Worm (Caenorhabditis elegans): Measurements from ENCODE around the gene cmtr-1.
A peak's percentile ranks its signal among the peaks of the same experiment; 100 is the strongest.

The cmtr-1 gene

DNA sequence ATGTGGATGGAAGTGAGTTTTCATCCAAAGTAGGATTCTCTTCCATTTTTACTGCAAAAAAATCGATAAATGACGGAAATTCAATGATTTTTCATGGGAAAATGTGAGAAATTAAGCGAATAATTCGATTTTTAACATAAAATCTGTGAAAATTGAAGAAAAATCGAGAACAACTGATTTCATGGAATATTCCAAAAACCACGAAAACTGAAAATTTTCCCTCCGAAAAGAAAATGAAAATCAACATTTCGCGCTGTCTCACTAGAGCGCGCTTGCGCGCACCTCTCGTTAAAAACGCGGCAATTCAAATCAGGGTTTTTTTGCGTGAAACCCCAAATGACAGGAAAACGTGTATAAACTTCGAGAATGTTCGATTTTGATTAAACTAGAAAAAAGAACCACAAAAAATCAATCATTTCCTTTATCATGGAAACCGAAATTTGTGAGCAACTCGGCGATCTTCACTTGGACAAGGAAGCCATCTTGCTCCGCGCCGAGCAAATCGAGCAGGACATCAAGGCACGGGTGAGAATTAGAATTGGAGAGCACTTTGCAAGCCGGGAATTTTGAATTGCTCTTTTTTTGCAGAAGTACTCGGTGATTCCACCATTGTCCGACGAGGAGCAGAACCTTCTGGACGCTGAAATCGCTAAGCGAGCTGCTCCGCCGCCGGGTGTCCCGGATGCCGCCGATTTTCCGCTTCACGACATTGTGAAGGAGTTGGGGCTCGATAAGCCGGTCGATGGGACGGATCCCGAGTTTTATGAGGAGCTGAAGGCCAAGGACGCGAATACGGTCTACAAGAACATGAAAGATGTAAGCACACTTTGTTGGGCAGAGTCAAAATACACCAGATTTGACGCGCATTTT, 15.3 kb upstream of the cmtr-1 start, which contains the start of the genes Y53F4B.9 and Y53F4B.11 (continued):
- TF ChIP-seq pqm-1 (tag; optimal IDR thresholded peaks at IDR 0.05) (no peak), egl-13 (tag; optimal IDR thresholded peaks at IDR 0.05) (no peak), vab-15 (tag; optimal IDR thresholded peaks at IDR 0.05) (peak; percentile 38), nhr-47 (tag; optimal IDR thresholded peaks at IDR 0.05) (peak; percentile 88), pag-3 (tag; optimal IDR thresholded peaks at IDR 0.05; ENCODE audit: borderline replicate concordance, insufficient read depth) (no peak), zip-4 (GFP tag; optimal IDR thresholded peaks at IDR 0.05) (peak; percentile 42), efl-3 (GFP tag; optimal IDR thresholded peaks at IDR 0.05) (no peak), ceh-82 (tag; optimal IDR thresholded peaks at IDR 0.05) (peak; percentile 70 to 95 (median 70)), hlh-17 (GFP tag; optimal IDR thresholded peaks at IDR 0.05; ENCODE audit: borderline replicate concordance) (no peak), nhr-19 (GFP tag; conservative IDR thresholded peaks at IDR 0.05) (peak; percentile 84), alr-1 (tag; optimal IDR thresholded peaks at IDR 0.05; ENCODE audit: borderline replicate concordance) (no peak), lin-39 (tag; optimal IDR thresholded peaks at IDR 0.05) (peak; percentile 25), isw-1 (GFP tag; IDR thresholded peaks at IDR 0.05) (peak; percentile 81), C04F5.9 (tag; optimal IDR thresholded peaks at IDR 0.05) (no peak)

DNA sequence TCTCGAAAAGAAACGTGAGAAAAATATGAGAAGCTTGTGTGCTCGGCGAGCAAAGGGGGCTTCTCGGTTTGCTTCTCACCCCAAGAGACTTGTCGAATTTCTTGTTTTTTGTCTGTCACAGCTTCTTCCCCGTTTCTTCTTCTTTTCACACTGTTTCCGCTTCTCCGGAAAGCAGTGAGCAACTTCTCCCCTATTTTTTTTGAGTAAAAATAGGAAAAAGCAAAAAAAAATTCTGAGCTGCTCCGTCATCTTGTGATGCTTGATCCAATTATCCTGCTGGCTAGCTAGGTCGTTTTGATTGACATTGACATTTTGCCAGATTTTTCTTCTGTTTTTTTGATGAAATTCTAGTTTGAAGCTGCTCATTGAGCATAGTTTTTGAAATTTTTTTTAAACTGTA, 11.5 kb upstream of the cmtr-1 start, which contains the start of gene Y53F4B.51:
Y53F4B.51 (minus strand) TSS at position 63 of the 400 bp plus-strand sequence.
- TF ChIP-seq fkh-10 (GFP tag; optimal IDR thresholded peaks at IDR 0.05) (peak; percentile 74), nhr-237 (tag; optimal IDR thresholded peaks at IDR 0.05) (no peak), lin-14 (GFP tag; optimal IDR thresholded peaks at IDR 0.05) (peak; percentile 46), pqm-1 (tag; optimal IDR thresholded peaks at IDR 0.05) (no peak), skn-1 (tag; optimal IDR thresholded peaks at IDR 0.05) (no peak), lin-15B (tag; optimal IDR thresholded peaks at IDR 0.05) (no peak), snu-23 (GFP tag; optimal IDR thresholded peaks at IDR 0.05) (no peak), zag-1 (tag; optimal IDR thresholded peaks at IDR 0.05) (no peak), hlh-4 (tag; optimal IDR thresholded peaks at IDR 0.05) (no peak), isw-1 (GFP tag; IDR thresholded peaks at IDR 0.05) (no peak), pax-3 (tag; optimal IDR thresholded peaks at IDR 0.05) (no peak), dpl-1 (GFP tag; optimal IDR thresholded peaks at IDR 0.05) (no peak)

DNA sequence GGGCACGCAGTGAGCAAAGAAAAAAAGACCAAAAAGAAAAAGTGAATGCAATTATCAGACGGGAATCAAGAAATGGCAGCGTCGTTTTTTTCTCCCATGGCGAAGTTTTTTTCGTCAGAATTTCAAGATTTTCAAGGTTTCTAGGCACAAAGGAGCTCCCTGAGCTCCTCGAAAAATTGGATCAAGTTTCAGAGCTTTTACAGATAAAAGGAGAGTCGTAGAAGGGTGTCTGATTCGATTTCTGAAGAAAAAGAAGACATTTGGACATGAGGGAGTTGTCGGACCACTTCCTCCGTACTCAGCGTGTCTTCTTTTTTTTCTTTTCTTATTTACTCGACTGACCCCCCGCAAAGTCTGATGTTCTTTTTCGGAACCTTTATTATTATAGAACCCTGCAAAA, 10.2 kb upstream of the cmtr-1 start:
- TF ChIP-seq lin-14 (GFP tag; optimal IDR thresholded peaks at IDR 0.05) (peak; percentile 35), efl-1 (optimal IDR thresholded peaks at IDR 0.05) (no peak), efl-1 (GFP tag; optimal IDR thresholded peaks at IDR 0.05 in 1 of 2) (peak in 1 of 2 experiments; percentile 53), unc-98 (GFP tag; IDR thresholded peaks at IDR 0.05) (no peak)

DNA sequence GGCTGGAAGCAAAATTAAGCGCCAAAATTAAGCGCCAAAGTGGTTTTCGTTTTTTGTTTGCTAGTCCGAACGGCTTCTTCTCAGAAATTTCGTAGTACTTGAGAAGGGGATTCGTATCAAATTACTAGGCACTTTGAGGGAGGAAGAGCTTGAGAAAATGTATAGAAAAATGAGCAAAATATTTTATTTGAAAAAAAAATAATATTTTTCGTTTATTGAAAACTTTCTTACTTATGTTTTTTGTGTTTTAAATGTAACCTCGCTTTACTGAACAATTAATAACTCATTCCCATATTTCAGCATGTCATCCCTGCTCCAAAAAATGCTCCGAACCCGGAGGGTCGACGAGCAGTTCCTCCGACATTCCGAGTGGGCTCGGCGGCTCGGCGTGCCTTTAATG, 7.0 kb upstream of the cmtr-1 start, which contains the start of gene Y53F4B.12:
Y53F4B.12 (plus strand) TSS at position 301 of the 400 bp plus-strand sequence.
- TF ChIP-seq egl-27 (tag; optimal IDR thresholded peaks at IDR 0.05) (no peak), nhr-20 (tag; optimal IDR thresholded peaks at IDR 0.05) (no peak), unc-62 (GFP tag; optimal IDR thresholded peaks at IDR 0.05) (no peak), dpl-1 (GFP tag; optimal IDR thresholded peaks at IDR 0.05) (no peak), hlh-4 (tag; optimal IDR thresholded peaks at IDR 0.05) (no peak)

DNA sequence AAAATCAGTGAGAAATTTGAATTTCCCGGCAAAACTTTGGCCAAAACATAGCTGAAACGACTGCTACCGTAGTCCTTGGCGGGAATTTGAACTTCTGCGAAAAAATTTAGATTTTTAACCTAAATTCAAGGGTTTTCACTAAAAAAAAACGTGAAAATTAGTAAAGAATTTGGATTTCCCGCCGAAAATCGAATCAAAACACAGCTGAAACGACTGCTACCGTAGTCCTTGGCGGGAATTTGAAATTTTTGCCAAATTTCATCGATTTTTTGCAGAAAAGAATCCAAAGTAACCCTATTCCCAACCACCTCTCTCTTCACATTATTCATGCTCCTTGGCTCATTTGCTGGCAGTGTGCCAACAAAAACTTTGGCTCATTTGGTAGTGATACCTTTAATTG, 814 bp upstream of the cmtr-1 start:
- TF ChIP-seq hlh-17 (GFP tag; optimal IDR thresholded peaks at IDR 0.05; ENCODE audit: borderline replicate concordance), result no peak
- no peak for TF ChIP-seq ceh-8 (GFP tag; optimal IDR thresholded peaks at IDR 0.05)
- TF ChIP-seq efl-1 (optimal IDR thresholded peaks at IDR 0.05), result peak; percentile 45 to 58
- peak; percentile 49 to 58 for TF ChIP-seq efl-1 (GFP tag; optimal IDR thresholded peaks at IDR 0.05 in 1 of 2)
- TF ChIP-seq tbx-2 (tag; optimal IDR thresholded peaks at IDR 0.05), result no peak
- peak in 2 of 3 experiments; percentile 24 to 48 for TF ChIP-seq dpl-1 (GFP tag; optimal IDR thresholded peaks at IDR 0.05)
- no peak for TF ChIP-seq lin-14 (GFP tag; optimal IDR thresholded peaks at IDR 0.05)
- peak in 1 of 2 experiments; percentile 16 for TF ChIP-seq lin-35 (GFP tag; optimal IDR thresholded peaks at IDR 0.05)
- no peak for TF ChIP-seq fos-1 (tag; optimal IDR thresholded peaks at IDR 0.05)
- no peak for TF ChIP-seq mef-2 (tag; optimal IDR thresholded peaks at IDR 0.05)

All from whole organism, L1 larva.